Worm (Caenorhabditis elegans) whole organism, late embryonic: Measurements from ENCODE around the gene C18A3.11.

Source experiments
- ceh-24 ChIP-seq: sonication (generic microtip); optimal IDR thresholded peaks from 2 replicates; lab custom pipeline; 2016; ENCODE audit warnings: mild to moderate bottlenecking, missing genetic modification characterization, missing compliant biosample characterization
- nhr-11 ChIP-seq: fragments of 150-350 bp; optimal IDR thresholded peaks from 2 replicates; lab custom pipeline; 2014; ENCODE audit warnings: missing biosample characterization, missing genetic modification characterization
- rnt-1 ChIP-seq: sonication (generic microtip); optimal IDR thresholded peaks from 2 replicates; lab custom pipeline; 2016; ENCODE audit warnings: missing genetic modification characterization, missing compliant biosample characterization
- sox-2 ChIP-seq: fragments of 200-800 bp; sonication (Bioruptor generic); IDR thresholded peaks from 2 replicates; pipeline ENCODE4 v1.3.6; 2022; ENCODE audit warnings: missing genetic modification reagents, missing genetic modification characterization, missing compliant biosample characterization
- sox-4 ChIP-seq: sonication (generic microtip); optimal IDR thresholded peaks from 2 replicates; lab custom pipeline; 2017; ENCODE audit warnings: mild to moderate bottlenecking, missing genetic modification characterization, inconsistent platforms, missing compliant biosample characterization
- unc-86 ChIP-seq: sonication (generic microtip); optimal IDR thresholded peaks from 2 replicates; lab custom pipeline; 2016; ENCODE audit warnings: missing genetic modification characterization, missing compliant biosample characterization

- TF ChIP-seq nhr-11, result no peak
- no peak for TF ChIP-seq unc-86 (tag; lab: Kevin White, UChicago)
- TF ChIP-seq ceh-24 (tag; lab: Kevin White, UChicago), result no peak
- no peak for TF ChIP-seq rnt-1 (tag; lab: Kevin White, UChicago)
- TF ChIP-seq sox-2 (GFP tag; lab: Robert Waterston, UW), result no peak
- no peak for TF ChIP-seq sox-4
These were observed 33.5 kb upstream of the C18A3.11 start for ce11 chrII:5697338-5697737.
